Worm (Caenorhabditis elegans) whole organism, late embryonic: Measurements from ENCODE around the gene T06F4.1.

Experiments used
- F13H6.1 ChIP-seq: sonication (generic microtip); optimal IDR thresholded peaks from 2 replicates; lab custom pipeline; 2016; ENCODE audit warnings: missing genetic modification characterization, missing compliant biosample characterization
- K09A11.1 ChIP-seq: sonication (generic microtip); optimal IDR thresholded peaks from 2 replicates; lab custom pipeline; 2017; ENCODE audit warnings: antibody characterized with exemption, mild to moderate bottlenecking, missing genetic modification characterization, missing compliant biosample characterization; ENCODE audit not compliant: insufficient read depth
- ceh-24 ChIP-seq: sonication (generic microtip); optimal IDR thresholded peaks from 2 replicates; lab custom pipeline; 2016; ENCODE audit warnings: mild to moderate bottlenecking, missing genetic modification characterization, missing compliant biosample characterization
- ceh-45 ChIP-seq: fragments of 200-800 bp; sonication (Bioruptor generic); IDR thresholded peaks from 2 replicates; pipeline ENCODE4 v1.3.6; 2022; ENCODE audit warnings: missing genetic modification reagents, missing genetic modification characterization, missing compliant biosample characterization
- dmd-4 ChIP-seq: sonication (generic microtip); optimal IDR thresholded peaks from 2 replicates; lab custom pipeline; 2016; ENCODE audit warnings: borderline replicate concordance, missing genetic modification characterization, missing compliant biosample characterization
- elt-2 ChIP-seq: sonication (generic microtip); optimal IDR thresholded peaks from 2 replicates; lab custom pipeline; 2016; ENCODE audit warnings: missing genetic modification reagents, missing genetic modification characterization, missing compliant biosample characterization
- hlh-13 ChIP-seq: fragments of 200-800 bp; sonication (Bioruptor generic); optimal IDR thresholded peaks from 2 replicates; lab custom pipeline; 2018; ENCODE audit warnings: mild to moderate bottlenecking, missing genetic modification characterization, missing compliant biosample characterization
- npax-4 ChIP-seq: sonication (generic microtip); optimal IDR thresholded peaks from 2 replicates; lab custom pipeline; 2016; ENCODE audit warnings: missing genetic modification characterization, missing compliant biosample characterization
- pax-1 ChIP-seq: fragments of 150-350 bp; optimal IDR thresholded peaks from 2 replicates; lab custom pipeline; 2014; ENCODE audit warnings: missing biosample characterization, missing genetic modification characterization
- pha-4 ChIP-seq: fragments of 150-350 bp; optimal IDR thresholded peaks from 2 replicates; lab custom pipeline; 2018; ENCODE audit warnings: missing biosample characterization, missing genetic modification reagents, missing genetic modification characterization
- pqm-1 ChIP-seq: sonication (generic microtip); optimal IDR thresholded peaks from 2 replicates; lab custom pipeline; 2016; ENCODE audit warnings: missing genetic modification characterization, missing compliant biosample characterization
- rnt-1 ChIP-seq: sonication (generic microtip); optimal IDR thresholded peaks from 2 replicates; lab custom pipeline; 2016; ENCODE audit warnings: missing genetic modification characterization, missing compliant biosample characterization
- unc-42 ChIP-seq: sonication (generic microtip); optimal IDR thresholded peaks from 2 replicates; lab custom pipeline; 2016; ENCODE audit warnings: missing genotype, missing genetic modification characterization, missing compliant biosample characterization

- TF ChIP-seq npax-4 (tag; lab: Kevin White, UChicago): no peak
- TF ChIP-seq pqm-1 (tag; lab: Kevin White, UChicago): no peak
- TF ChIP-seq dmd-4: no peak
- TF ChIP-seq unc-42: no peak
- TF ChIP-seq pax-1 (tag; lab: Kevin White, UChicago): no peak
- TF ChIP-seq ceh-24 (tag; lab: Kevin White, UChicago): no peak
- TF ChIP-seq ceh-45 (GFP tag; lab: Robert Waterston, UW): no peak
- no peak for TF ChIP-seq F13H6.1
- no peak for TF ChIP-seq pha-4 (tag; lab: Kevin White, UChicago)
- TF ChIP-seq elt-2 (tag; lab: Kevin White, UChicago): peak; percentile 19
- no peak for TF ChIP-seq hlh-13 (GFP tag; lab: Kevin White, UChicago)
- TF ChIP-seq K09A11.1 (tag; lab: Kevin White, UChicago): no peak
- no peak for TF ChIP-seq rnt-1 (tag; lab: Kevin White, UChicago)
Observed at ce11 chrX:4007724-4008123, 71.4 kb downstream of the T06F4.1 start.
